Fruit fly (Drosophila melanogaster) S2 (cell line): ENCODE measurements around the gene Adsl.
"Not testable (repeated sequence)": the region's sequence is repeated elsewhere in the genome, so short reads cannot be mapped to it uniquely, and the experiment has no call there.

ENCODE experiments used
- CG8478 ChIP-seq: fragments of >200 bp; optimal IDR thresholded peaks from 2 replicates; lab custom pipeline; 2018
- CTCF ChIP-seq, 2 experiments: fragments of >200 bp; optimal IDR thresholded peaks; 2 replicates each; lab custom pipeline; 2018

The Adsl gene

dm6 chr3R:17008675-17009022 is 12.3 kb downstream of the Adsl start:
- TF ChIP-seq CG8478 (lab: Kevin White, UChicago), result no peak
- TF ChIP-seq CTCF (optimal IDR thresholded peaks at IDR 0.05; lab: Kevin White, UChicago), result no peak

dm6 chr3R:17008018-17008674 is 12.8 kb downstream of the Adsl start, which contains the start of gene CG8907:
Gene CG8907 (plus strand): TSS chr3R:17008269.
- no peak for TF ChIP-seq CTCF (optimal IDR thresholded peaks at IDR 0.05; lab: Kevin White, UChicago)
- no peak for TF ChIP-seq CG8478 (lab: Kevin White, UChicago)

DNA sequence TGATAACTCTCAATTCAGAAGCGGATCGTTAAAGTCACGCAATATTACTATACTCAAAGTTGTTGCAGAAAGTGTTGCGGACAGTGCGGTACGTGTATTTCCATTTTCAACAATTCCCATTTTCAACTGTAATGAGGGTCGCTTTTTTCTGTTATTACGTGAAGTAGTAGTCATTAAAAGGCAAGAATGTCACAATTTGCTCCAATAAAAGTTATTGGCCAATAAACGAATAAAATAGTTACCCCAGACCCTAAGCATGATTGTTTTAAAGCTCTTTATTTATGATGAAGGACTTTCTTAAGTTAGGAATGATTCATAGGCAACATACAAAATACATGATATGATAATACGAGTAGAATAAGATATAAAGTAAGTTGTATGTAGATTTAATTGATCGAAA is 13.6 kb downstream of the Adsl start:
- TF ChIP-seq CG8478 (lab: Kevin White, UChicago), result no peak
- no peak for TF ChIP-seq CTCF (optimal IDR thresholded peaks at IDR 0.05; lab: Kevin White, UChicago)

DNA sequence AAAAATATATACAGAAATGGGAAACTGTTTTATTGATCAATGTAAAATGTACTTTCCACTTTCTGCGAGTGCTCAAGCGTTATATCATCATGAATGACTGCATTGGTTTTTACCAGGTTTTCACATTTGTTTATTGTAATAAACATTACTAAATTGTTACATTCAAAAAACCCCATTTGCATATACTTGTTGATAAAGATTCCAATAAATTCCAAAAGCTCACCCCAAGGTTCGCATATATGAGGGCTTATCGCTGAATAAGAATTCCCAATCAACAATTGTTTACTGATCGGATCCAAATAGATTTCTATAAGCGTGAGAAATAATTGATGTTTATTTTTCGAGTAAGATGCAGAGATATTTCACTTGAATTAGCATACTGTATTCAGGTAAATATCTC is 17.5 kb downstream of the Adsl start:
- no peak for TF ChIP-seq CTCF (optimal IDR thresholded peaks at IDR 0.05; lab: Kevin White, UChicago)
- no peak for TF ChIP-seq CG8478 (lab: Kevin White, UChicago)

- TF ChIP-seq CTCF (optimal IDR thresholded peaks at IDR 0.05; lab: Kevin White, UChicago) (peak; percentile 39 to 49), CG8478 (lab: Kevin White, UChicago) (no peak)
Observed at dm6 chr3R:17002218-17003110, 18.5 kb downstream of the Adsl start, which contains the start of the genes Sf3a1 and Irc. Gene Sf3a1 (minus strand): TSS chr3R:17002355. Gene Irc (plus strand): TSS chr3R:17002875.

dm6 chr3R:16996059-16996959 is 24.6 kb downstream of the Adsl start, which contains the start of the genes EMC2A and CG3534:
Gene EMC2A (minus strand): TSS chr3R:16996071.
Gene CG3534 (plus strand): TSS chr3R:16996446.
- TF ChIP-seq CG8478 (lab: Kevin White, UChicago) (no peak), CTCF (optimal IDR thresholded peaks at IDR 0.05; lab: Kevin White, UChicago) (no peak)

DNA sequence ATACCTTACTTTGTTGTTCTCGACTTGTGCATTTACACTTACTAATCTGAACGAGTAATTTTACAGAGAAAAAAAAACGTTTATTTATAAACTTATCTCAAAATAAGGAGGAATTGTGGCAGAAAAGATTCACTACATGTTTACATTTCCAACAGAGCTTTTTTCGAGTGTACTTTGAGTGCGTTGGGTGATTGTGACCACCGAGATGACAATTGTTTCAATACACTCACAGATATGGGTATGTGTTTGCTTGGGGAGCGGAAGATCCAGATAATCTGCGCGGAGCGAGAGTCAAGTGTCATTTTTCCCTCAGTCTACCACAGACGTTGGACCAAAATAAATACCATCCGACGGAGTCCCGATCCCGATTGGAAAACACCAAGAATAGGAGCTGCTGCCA is 28.2 kb downstream of the Adsl start, which contains the start of gene CG31274:
Gene CG31274 (plus strand): TSS at position 301 of the 400 bp plus-strand sequence.
- TF ChIP-seq CG8478 (lab: Kevin White, UChicago); CTCF (optimal IDR thresholded peaks at IDR 0.05; lab: Kevin White, UChicago): not testable (repeated sequence)

DNA sequence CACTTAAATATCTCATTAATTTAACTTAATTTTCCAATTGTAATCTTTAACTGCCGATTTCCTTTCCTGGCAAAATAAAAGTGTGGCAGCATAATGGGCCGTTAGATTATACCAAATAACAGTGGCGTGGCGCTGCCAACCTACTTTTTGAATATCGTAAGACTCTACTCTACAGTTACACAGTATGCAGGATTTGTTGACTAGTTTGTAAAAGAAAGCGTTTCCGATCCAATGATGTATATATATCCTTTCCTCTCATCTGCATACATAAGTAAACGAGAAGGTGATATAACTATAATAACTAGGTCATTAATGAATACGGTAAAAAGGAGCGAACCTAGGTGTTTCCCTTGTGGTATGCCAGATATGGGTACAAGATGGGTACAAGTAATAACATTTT is 29.1 kb downstream of the Adsl start, which contains the start of gene EMC2B:
Gene EMC2B (minus strand): TSS at position 98 of the 400 bp plus-strand sequence.
- TF ChIP-seq CTCF (optimal IDR thresholded peaks at IDR 0.05; lab: Kevin White, UChicago) (no peak), CG8478 (lab: Kevin White, UChicago) (no peak)

DNA sequence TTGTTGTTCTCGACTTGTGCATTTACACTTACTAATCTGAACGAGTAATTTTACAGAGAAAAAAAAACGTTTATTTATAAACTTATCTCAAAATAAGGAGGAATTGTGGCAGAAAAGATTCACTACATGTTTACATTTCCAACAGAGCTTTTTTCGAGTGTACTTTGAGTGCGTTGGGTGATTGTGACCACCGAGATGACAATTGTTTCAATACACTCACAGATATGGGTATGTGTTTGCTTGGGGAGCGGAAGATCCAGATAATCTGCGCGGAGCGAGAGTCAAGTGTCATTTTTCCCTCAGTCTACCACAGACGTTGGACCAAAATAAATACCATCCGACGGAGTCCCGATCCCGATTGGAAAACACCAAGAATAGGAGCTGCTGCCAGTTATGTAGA is 32.4 kb downstream of the Adsl start, which contains the start of gene MESK4:
Gene MESK4 (plus strand): TSS at position 301 of the 400 bp plus-strand sequence.
- not testable (repeated sequence) for TF ChIP-seq CG8478 (lab: Kevin White, UChicago); CTCF (optimal IDR thresholded peaks at IDR 0.05; lab: Kevin White, UChicago)

- no peak for TF ChIP-seq CG8478 (lab: Kevin White, UChicago)
- TF ChIP-seq CTCF (optimal IDR thresholded peaks at IDR 0.05; lab: Kevin White, UChicago), result no peak
Observed at dm6 chr3R:16987924-16988298, 33.0 kb downstream of the Adsl start.

DNA sequence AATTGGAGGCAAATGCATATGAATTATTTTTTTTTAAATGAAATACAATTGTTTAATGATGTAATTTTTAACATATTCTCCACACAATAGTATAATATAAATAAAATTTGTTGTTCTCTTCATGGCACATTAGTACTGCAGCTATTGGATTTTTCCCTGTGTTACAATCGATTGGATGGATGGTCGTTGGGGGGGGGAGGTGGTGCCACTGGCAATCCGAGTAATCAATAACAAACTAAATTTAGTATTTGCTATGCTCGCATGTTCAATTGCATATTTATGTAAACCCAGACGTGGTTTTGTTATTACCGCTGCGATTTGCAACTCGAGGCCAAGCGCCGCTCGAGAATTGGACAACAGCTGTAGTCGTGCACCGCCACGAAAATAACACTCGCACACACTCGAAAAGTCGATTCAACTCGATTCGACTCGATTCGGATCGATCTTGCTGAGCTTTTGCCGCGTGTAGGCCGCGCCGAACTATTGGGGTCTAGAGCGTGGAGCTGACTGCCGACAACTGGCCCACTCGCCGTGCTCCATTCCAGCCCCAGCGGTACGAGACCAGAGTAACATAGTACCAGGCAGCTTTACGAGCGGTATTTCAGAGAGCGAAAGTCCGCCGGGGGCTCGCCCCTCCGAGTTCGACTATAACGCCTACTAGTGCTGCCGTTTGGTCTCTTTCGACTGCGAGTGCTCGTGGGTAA is 33.5 kb downstream of the Adsl start, which contains the start of gene CG18622:
Gene CG18622 (minus strand): TSS at position 513 of the 704 bp plus-strand sequence.
- TF ChIP-seq CTCF (optimal IDR thresholded peaks at IDR 0.05; lab: Kevin White, UChicago), result no peak
- TF ChIP-seq CG8478 (lab: Kevin White, UChicago), result no peak

DNA sequence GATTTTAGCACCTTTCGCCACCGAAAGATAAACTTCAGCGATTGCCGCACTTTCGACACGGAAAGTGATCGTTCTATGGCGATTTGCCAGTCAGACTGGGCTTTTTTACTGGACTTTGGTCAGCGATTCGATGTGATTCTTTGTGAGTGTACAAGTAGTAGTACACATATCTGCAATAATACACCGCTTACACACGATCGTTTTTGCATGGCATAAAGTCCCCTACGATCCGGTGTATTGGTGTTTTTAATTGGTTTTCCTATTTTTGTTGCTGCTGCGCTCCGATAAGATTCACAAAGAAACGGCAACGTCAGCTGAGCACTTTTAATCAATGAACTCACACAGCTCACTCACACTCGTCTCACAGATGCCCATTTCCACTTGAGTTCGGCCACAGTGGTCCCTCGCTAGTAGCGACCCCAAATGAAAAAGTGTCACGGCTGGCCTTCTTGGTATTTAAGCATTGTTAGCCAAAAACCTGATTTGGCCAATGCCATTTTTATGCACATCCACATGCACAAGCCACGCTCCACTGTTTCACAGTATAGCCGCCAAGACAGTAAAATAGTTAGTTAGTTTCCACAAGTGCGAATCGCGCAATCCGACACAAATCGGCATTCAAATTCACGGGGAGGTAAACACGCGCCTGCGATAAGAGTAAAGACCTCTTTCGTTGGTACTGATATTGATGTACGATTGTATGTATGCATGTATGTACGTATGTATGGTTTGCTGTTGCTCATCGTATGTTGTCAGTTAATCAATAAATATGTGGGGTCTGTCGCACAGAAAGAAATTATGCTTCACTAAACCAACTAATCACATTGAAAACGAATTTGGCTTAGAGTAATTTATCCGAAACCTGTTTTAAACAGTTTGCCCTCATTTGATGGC is 34.5 kb downstream of the Adsl start:
- no peak for TF ChIP-seq CTCF (optimal IDR thresholded peaks at IDR 0.05; lab: Kevin White, UChicago)
- TF ChIP-seq CG8478 (lab: Kevin White, UChicago), result no peak
